Fruit fly (Drosophila melanogaster): ENCODE data around the gene CG10948.

CG10948 gene

DNA sequence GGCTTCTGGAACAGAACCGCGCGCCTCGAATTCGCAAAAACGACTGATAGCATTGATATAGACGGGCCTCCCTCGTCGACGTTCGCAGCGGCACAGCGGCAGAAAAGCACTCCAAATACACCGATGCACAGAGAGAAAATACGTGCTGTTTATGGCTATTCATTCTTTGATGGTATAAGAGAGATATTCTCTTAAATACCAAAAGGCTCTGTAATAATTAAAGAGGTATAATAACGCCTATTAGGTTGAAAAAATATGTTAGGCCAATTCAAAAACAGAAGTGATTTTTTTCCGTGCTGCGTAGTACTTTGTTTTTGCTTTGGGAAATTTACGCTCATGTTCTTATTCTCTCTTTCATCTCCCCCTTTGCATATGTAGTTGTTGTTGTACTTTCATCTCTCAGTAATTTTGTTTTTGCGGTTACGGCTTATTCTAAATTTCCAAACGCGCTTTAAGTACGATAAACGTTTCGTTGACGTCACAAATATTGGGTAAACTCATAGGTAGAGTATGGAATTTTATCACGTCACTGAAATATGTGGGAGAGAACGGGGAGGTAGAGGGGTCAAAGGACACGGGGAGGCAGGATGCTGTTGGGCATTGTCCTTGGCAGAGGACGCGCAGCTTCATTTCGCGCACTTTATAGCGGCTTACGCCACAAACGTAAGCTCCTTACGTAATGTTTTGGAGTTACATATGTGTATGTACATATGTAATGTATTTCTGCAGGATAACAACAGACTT lies 6.7 kb downstream of the CG10948 start, which contains the start of gene nebu:
TSS of gene nebu (minus strand) at position 51 of the 744 bp plus-strand sequence.
- no peak for TF ChIP-seq Dll (optimal IDR thresholded peaks at IDR 0.05)
- TF ChIP-seq EcR (GFP tag; optimal IDR thresholded peaks at IDR 0.05), result no peak
- TF ChIP-seq usp (GFP tag; optimal IDR thresholded peaks at IDR 0.05), result no peak
- no peak for TF ChIP-seq CG8478 (optimal IDR thresholded peaks at IDR 0.05)
- no peak for TF ChIP-seq pan (optimal IDR thresholded peaks at IDR 0.05)
- TF ChIP-seq psq (optimal IDR thresholded peaks at IDR 0.05), result no peak

dm6 chr3L:12842532-12842931 lies 7.4 kb downstream of the CG10948 start:
- TF ChIP-seq Dll (optimal IDR thresholded peaks at IDR 0.05) (no peak), usp (GFP tag; optimal IDR thresholded peaks at IDR 0.05) (no peak), EcR (GFP tag; optimal IDR thresholded peaks at IDR 0.05) (no peak), pan (optimal IDR thresholded peaks at IDR 0.05) (no peak), psq (optimal IDR thresholded peaks at IDR 0.05) (no peak), CG8478 (optimal IDR thresholded peaks at IDR 0.05) (no peak)

dm6 chr3L:12841459-12841858 lies 8.5 kb downstream of the CG10948 start:
- TF ChIP-seq usp (GFP tag; optimal IDR thresholded peaks at IDR 0.05), result no peak
- no peak for TF ChIP-seq CG8478 (optimal IDR thresholded peaks at IDR 0.05)

dm6 chr3L:12839882-12840281 lies 10.0 kb downstream of the CG10948 start:
- no peak for TF ChIP-seq CG8478 (optimal IDR thresholded peaks at IDR 0.05)
- TF ChIP-seq pan (optimal IDR thresholded peaks at IDR 0.05), result no peak
- TF ChIP-seq EcR (GFP tag; optimal IDR thresholded peaks at IDR 0.05), result no peak
- TF ChIP-seq psq (optimal IDR thresholded peaks at IDR 0.05), result no peak
- TF ChIP-seq usp (GFP tag; optimal IDR thresholded peaks at IDR 0.05), result no peak
- no peak for TF ChIP-seq Dll (optimal IDR thresholded peaks at IDR 0.05)

dm6 chr3L:12837196-12837720 lies 12.7 kb downstream of the CG10948 start:
- TF ChIP-seq CG8478 (optimal IDR thresholded peaks at IDR 0.05) (no peak), psq (optimal IDR thresholded peaks at IDR 0.05) (no peak), usp (GFP tag; optimal IDR thresholded peaks at IDR 0.05) (no peak), Dll (optimal IDR thresholded peaks at IDR 0.05) (no peak), EcR (GFP tag; optimal IDR thresholded peaks at IDR 0.05) (no peak), pan (optimal IDR thresholded peaks at IDR 0.05) (no peak)

- no peak for TF ChIP-seq usp (GFP tag; optimal IDR thresholded peaks at IDR 0.05)
- no peak for TF ChIP-seq EcR (GFP tag; optimal IDR thresholded peaks at IDR 0.05)
- no peak for TF ChIP-seq CG8478 (optimal IDR thresholded peaks at IDR 0.05)
- TF ChIP-seq Dll (optimal IDR thresholded peaks at IDR 0.05), result no peak
- TF ChIP-seq psq (optimal IDR thresholded peaks at IDR 0.05), result no peak
- no peak for TF ChIP-seq pan (optimal IDR thresholded peaks at IDR 0.05)
Measured at dm6 chr3L:12835511-12836479, 14.1 kb downstream of the CG10948 start.

DNA sequence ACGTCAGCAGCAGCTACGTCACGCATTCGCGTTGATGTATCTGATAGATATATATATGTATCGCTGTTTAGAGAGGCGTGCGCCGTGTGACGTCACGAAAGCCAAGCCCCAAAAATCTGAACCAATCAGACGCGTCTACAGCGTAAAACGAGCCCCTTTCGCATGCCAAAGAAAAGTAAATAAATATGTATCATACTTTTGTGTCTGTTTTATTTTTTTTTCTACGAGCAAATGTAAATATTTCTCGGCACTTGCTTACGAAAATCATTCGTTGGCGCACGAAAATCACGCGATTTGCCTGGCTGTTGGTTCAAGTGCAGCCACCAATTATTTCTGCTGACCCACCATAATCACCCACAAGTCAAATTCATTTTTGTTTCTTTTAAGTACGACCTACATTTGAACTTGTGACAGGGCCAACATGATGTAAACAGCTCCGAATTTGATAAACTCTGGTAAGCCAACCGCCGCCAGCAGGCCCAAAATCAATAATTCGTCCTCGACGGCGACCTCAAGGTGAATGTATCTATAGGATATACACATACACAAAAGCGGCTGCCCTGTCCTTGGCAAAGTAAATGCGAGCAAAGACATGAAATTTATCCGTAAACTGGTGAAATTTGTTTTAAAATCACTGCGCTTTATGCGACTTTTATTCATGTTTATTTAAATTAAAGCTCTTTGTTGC lies 15.2 kb downstream of the CG10948 start:
- no peak for TF ChIP-seq psq (optimal IDR thresholded peaks at IDR 0.05)

- TF ChIP-seq EcR (GFP tag; optimal IDR thresholded peaks at IDR 0.05) (no peak), psq (optimal IDR thresholded peaks at IDR 0.05) (no peak), usp (GFP tag; optimal IDR thresholded peaks at IDR 0.05) (no peak), CG8478 (optimal IDR thresholded peaks at IDR 0.05) (no peak), pan (optimal IDR thresholded peaks at IDR 0.05) (no peak), Dll (optimal IDR thresholded peaks at IDR 0.05) (no peak)
Measured at dm6 chr3L:12833864-12834525, 15.9 kb downstream of the CG10948 start.

DNA sequence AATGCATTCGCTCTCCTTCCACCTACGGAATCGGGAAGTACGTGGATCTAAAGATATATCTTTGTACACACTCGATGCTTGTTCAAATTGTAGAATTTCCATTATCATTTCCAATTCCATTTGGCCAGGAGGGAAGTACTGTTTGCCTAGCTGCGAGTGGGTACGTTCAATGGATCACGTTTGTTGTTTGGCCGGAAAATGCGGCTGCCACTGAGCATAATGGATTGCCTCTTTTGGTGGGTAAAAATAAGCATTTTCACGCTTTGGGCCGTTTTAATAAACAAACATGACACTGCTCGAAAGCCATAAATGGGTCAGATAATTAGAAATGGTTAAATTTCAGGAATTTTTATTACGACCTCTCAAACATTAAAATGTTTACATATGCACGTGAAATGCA lies 16.6 kb downstream of the CG10948 start:
- no peak for TF ChIP-seq CG8478 (optimal IDR thresholded peaks at IDR 0.05)
- TF ChIP-seq psq (optimal IDR thresholded peaks at IDR 0.05), result no peak
- TF ChIP-seq Dll (optimal IDR thresholded peaks at IDR 0.05), result no peak
- TF ChIP-seq usp (GFP tag; optimal IDR thresholded peaks at IDR 0.05), result no peak
- TF ChIP-seq EcR (GFP tag; optimal IDR thresholded peaks at IDR 0.05), result no peak
- no peak for TF ChIP-seq pan (optimal IDR thresholded peaks at IDR 0.05)

dm6 chr3L:12832355-12832881 lies 17.5 kb downstream of the CG10948 start:
- TF ChIP-seq psq (optimal IDR thresholded peaks at IDR 0.05) (no peak), EcR (GFP tag; optimal IDR thresholded peaks at IDR 0.05) (peak in 1 of 2 experiments; percentile 93)

DNA sequence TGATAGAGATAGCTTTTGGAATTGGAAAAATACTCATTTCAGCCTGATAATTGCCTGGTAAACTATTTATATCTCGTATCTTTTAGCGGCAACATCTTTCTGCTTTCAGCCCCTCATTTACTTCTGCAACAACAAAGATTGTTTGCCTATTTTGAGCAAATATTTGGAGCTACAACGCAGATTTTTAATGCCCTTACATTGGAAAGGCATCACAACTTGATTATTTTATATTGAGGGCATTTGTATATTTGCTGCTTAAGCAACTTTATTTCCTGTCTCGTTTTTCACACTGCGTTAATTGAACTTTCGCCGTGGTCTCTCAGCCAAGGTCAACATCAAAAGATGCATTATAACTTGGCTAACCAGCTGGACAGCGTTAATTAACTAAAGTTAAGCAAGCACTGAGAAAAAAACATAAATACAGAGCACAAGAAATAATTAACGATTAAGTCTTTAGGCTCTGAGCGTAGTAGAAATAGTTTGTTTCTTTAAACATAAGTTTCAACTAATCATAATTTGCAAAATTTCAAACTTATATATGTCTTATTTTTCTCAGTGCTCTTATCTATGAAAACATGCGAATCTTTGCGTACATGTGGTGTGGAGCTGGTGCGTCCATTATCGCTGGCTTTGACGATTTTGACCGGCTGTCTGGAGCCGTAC lies 18.5 kb downstream of the CG10948 start:
- TF ChIP-seq pan (optimal IDR thresholded peaks at IDR 0.05) (no peak), EcR (GFP tag; optimal IDR thresholded peaks at IDR 0.05) (no peak), CG8478 (optimal IDR thresholded peaks at IDR 0.05) (no peak), Dll (optimal IDR thresholded peaks at IDR 0.05) (no peak), psq (optimal IDR thresholded peaks at IDR 0.05) (no peak), usp (GFP tag; optimal IDR thresholded peaks at IDR 0.05) (no peak)
